Worm (Caenorhabditis elegans) whole organism, L3 larva: ENCODE data around the gene fbxa-48.

Experiments
- ZK546.5 ChIP-seq: sonication (generic microtip); optimal IDR thresholded peaks from 2 replicates; lab custom pipeline; 2017; ENCODE audit warnings: missing biosample characterization, missing genetic modification characterization
- ceh-16 ChIP-seq: sonication (generic microtip); optimal IDR thresholded peaks from 2 replicates; lab custom pipeline; 2017; ENCODE audit warnings: missing biosample characterization, missing genetic modification characterization
- ceh-28 ChIP-seq: fragments of 150-350 bp; optimal IDR thresholded peaks from 2 replicates; lab custom pipeline; 2014; ENCODE audit warnings: missing biosample characterization, missing genetic modification reagents, missing genetic modification characterization
- ceh-82 ChIP-seq: fragments of 150-350 bp; optimal IDR thresholded peaks from 2 replicates; lab custom pipeline; 2014; ENCODE audit warnings: missing biosample characterization, missing genetic modification characterization
- ceh-9 ChIP-seq: sonication (generic microtip); optimal IDR thresholded peaks from 2 replicates; lab custom pipeline; 2018; ENCODE audit warnings: missing biosample characterization, missing genetic modification characterization
- daf-12 ChIP-seq: fragments of 150-350 bp; optimal IDR thresholded peaks from 2 replicates; lab custom pipeline; 2014; ENCODE audit warnings: missing biosample characterization, missing genetic modification reagents, missing genetic modification characterization
- egl-27 ChIP-seq: sonication (generic microtip); optimal IDR thresholded peaks from 4 replicates; lab custom pipeline; 2017; ENCODE audit warnings: missing biosample characterization, missing genetic modification reagents, missing genetic modification characterization
- egl-5 ChIP-seq: fragments of 150-350 bp; optimal IDR thresholded peaks from 2 replicates; lab custom pipeline; 2017; ENCODE audit warnings: missing biosample characterization, missing genetic modification reagents, missing genetic modification characterization, inconsistent platforms
- elt-1 ChIP-seq: fragments of 150-350 bp; optimal IDR thresholded peaks from 2 replicates; lab custom pipeline; 2014; ENCODE audit warnings: missing biosample characterization, missing genetic modification characterization
- elt-2 ChIP-seq: sonication (generic microtip); optimal IDR thresholded peaks from 2 replicates; lab custom pipeline; 2016; ENCODE audit warnings: missing genetic modification reagents, mild to moderate bottlenecking, missing genetic modification characterization, missing compliant biosample characterization
- fkh-10 ChIP-seq: sonication (generic microtip); optimal IDR thresholded peaks from 2 replicates; lab custom pipeline; 2017; ENCODE audit warnings: missing biosample characterization, missing genetic modification reagents, missing genetic modification characterization
- fos-1 ChIP-seq: fragments of 150-350 bp; optimal IDR thresholded peaks from 2 replicates; lab custom pipeline; 2014; ENCODE audit warnings: missing biosample characterization, missing genetic modification characterization
- hmg-11 ChIP-seq: sonication (generic microtip); optimal IDR thresholded peaks from 2 replicates; lab custom pipeline; 2016; ENCODE audit warnings: missing genetic modification characterization, missing compliant biosample characterization
- jun-1 ChIP-seq: fragments of 150-350 bp; optimal IDR thresholded peaks from 2 replicates; lab custom pipeline; 2014; ENCODE audit warnings: missing biosample characterization, missing genetic modification reagents, missing genetic modification characterization
- lin-15B ChIP-seq: fragments of 150-350 bp; optimal IDR thresholded peaks from 2 replicates; lab custom pipeline; 2014; ENCODE audit warnings: missing biosample characterization, missing genetic modification characterization
- lin-39 ChIP-seq: fragments of 150-350 bp; optimal IDR thresholded peaks from 2 replicates; lab custom pipeline; 2018; ENCODE audit warnings: missing biosample characterization, missing genetic modification reagents, missing genetic modification characterization
- lsy-12 ChIP-seq: sonication (generic microtip); optimal IDR thresholded peaks from 2 replicates; lab custom pipeline; 2016; ENCODE audit warnings: mild to moderate bottlenecking, missing genetic modification characterization, missing compliant biosample characterization
- mdl-1 ChIP-seq: fragments of 150-350 bp; optimal IDR thresholded peaks from 2 replicates; lab custom pipeline; 2014; ENCODE audit warnings: missing biosample characterization, missing genetic modification characterization
- mml-1 ChIP-seq: fragments of 150-350 bp; sonication (generic microtip); optimal IDR thresholded peaks from 3 replicates; lab custom pipeline; 2014; ENCODE audit warnings: missing biosample characterization, missing genetic modification characterization
- nfya-1 ChIP-seq: sonication (generic microtip); optimal IDR thresholded peaks from 2 replicates; lab custom pipeline; 2017; ENCODE audit warnings: missing genetic modification characterization, mild to moderate bottlenecking, missing compliant biosample characterization, antibody characterized with exemption, moderate library complexity; ENCODE audit not compliant: insufficient read depth
- nhr-11 ChIP-seq: fragments of 150-350 bp; optimal IDR thresholded peaks from 2 replicates; lab custom pipeline; 2014; ENCODE audit warnings: missing biosample characterization, missing genetic modification characterization
- nhr-12 ChIP-seq: fragments of 150-350 bp; optimal IDR thresholded peaks from 2 replicates; lab custom pipeline; 2014; ENCODE audit warnings: missing biosample characterization, missing genetic modification characterization
- nhr-23 ChIP-seq: fragments of 150-350 bp; optimal IDR thresholded peaks from 2 replicates; lab custom pipeline; 2014; ENCODE audit warnings: missing biosample characterization, missing genetic modification reagents, missing genetic modification characterization
- nhr-237 ChIP-seq: fragments of 150-350 bp; optimal IDR thresholded peaks from 2 replicates; lab custom pipeline; 2014; ENCODE audit warnings: missing biosample characterization, missing genetic modification characterization
- nhr-25 ChIP-seq: sonication (generic microtip); optimal IDR thresholded peaks from 2 replicates; lab custom pipeline; 2017; ENCODE audit warnings: missing biosample characterization, missing genetic modification characterization
- nhr-28 ChIP-seq: fragments of 150-350 bp; optimal IDR thresholded peaks from 2 replicates; lab custom pipeline; 2014; ENCODE audit warnings: missing biosample characterization, missing genetic modification characterization
- nhr-43 ChIP-seq: sonication (generic microtip); optimal IDR thresholded peaks from 2 replicates; lab custom pipeline; 2016; ENCODE audit warnings: mild to moderate bottlenecking, missing genetic modification characterization, missing compliant biosample characterization; ENCODE audit not compliant: poor library complexity, severe bottlenecking
- nhr-67 ChIP-seq: fragments of 150-350 bp; optimal IDR thresholded peaks from 2 replicates; lab custom pipeline; 2014; ENCODE audit warnings: missing biosample characterization, missing genetic modification characterization
- nhr-76 ChIP-seq: fragments of 150-350 bp; sonication (generic microtip); optimal IDR thresholded peaks from 5 replicates; lab custom pipeline; 2014; ENCODE audit warnings: missing biosample characterization, missing genetic modification characterization
- nhr-77 ChIP-seq: fragments of 150-350 bp; optimal IDR thresholded peaks from 2 replicates; lab custom pipeline; 2014; ENCODE audit warnings: missing biosample characterization, missing genetic modification characterization
- pha-4 ChIP-seq: fragments of 150-350 bp; optimal IDR thresholded peaks from 2 replicates; lab custom pipeline; 2014; ENCODE audit warnings: missing biosample characterization, missing genetic modification reagents, missing genetic modification characterization
- pqm-1 ChIP-seq: fragments of 150-350 bp; optimal IDR thresholded peaks from 2 replicates; lab custom pipeline; 2017; ENCODE audit warnings: missing biosample characterization, missing genetic modification characterization, inconsistent platforms
- skn-1 ChIP-seq: fragments of 150-350 bp; optimal IDR thresholded peaks from 2 replicates; lab custom pipeline; 2014; ENCODE audit warnings: missing biosample characterization, missing genetic modification characterization
- snpc-4 ChIP-seq: fragments of 150-350 bp; optimal IDR thresholded peaks from 2 replicates; lab custom pipeline; 2014; ENCODE audit warnings: missing biosample characterization, missing genetic modification characterization
- tbx-2 ChIP-seq: sonication (generic microtip); optimal IDR thresholded peaks from 2 replicates; lab custom pipeline; 2016; ENCODE audit warnings: mild to moderate bottlenecking, missing genetic modification characterization, missing compliant biosample characterization
- unc-39 ChIP-seq: sonication (generic microtip); optimal IDR thresholded peaks from 4 replicates; lab custom pipeline; 2017; ENCODE audit warnings: missing biosample characterization, missing genetic modification characterization
- unc-62 ChIP-seq: fragments of 150-350 bp; sonication (generic microtip); optimal IDR thresholded peaks from 4 replicates; lab custom pipeline; 2014; ENCODE audit warnings: missing biosample characterization, missing genetic modification reagents, missing genetic modification characterization
- ztf-11 ChIP-seq: fragments of 150-350 bp; optimal IDR thresholded peaks from 2 replicates; lab custom pipeline; 2014; ENCODE audit warnings: missing biosample characterization, missing genetic modification characterization

fbxa-48 gene

DNA sequence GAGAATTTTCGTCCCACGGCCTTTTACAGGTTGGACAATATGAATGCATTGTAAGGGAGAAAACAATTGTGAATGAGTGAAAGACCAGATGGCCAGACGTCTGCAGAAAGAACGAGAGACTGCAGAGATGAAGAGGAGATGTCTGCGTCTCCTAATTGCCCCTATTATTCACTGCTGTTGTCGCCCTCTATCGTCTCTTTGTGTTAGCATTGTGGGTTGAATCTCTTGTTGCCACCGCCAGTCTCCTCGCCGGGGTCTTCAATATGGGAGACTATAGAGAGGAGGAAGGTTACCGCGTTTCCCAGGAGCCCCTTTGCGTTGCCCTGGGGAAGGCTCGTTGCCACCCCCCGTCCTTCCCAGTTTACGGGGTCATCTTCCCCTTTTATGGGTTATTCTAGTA, 32.9 kb upstream of the fbxa-48 start, which contains the start of gene Y54F10BM.9:
Y54F10BM.9 (minus strand) TSS at position 61 of the 400 bp plus-strand sequence.
- no peak for TF ChIP-seq tbx-2 (tag; lab: Kevin White, UChicago)
- peak; percentile 63 for TF ChIP-seq hmg-11 (tag; lab: Kevin White, UChicago)
- TF ChIP-seq nhr-28 = no peak
- TF ChIP-seq mml-1 (tag; lab: Kevin White, UChicago) = no peak
- TF ChIP-seq ceh-9 (tag; lab: Kevin White, UChicago) = no peak
- peak; percentile 19 for TF ChIP-seq ceh-28 (tag; lab: Kevin White, UChicago)
- TF ChIP-seq nhr-76 = no peak
- TF ChIP-seq egl-27 (tag; lab: Kevin White, UChicago) = no peak
- TF ChIP-seq pha-4 (tag; lab: Kevin White, UChicago) = peak; percentile 61
- no peak for TF ChIP-seq nhr-11 (tag; lab: Kevin White, UChicago)
- TF ChIP-seq egl-5 (tag; lab: Kevin White, UChicago) = no peak
- no peak for TF ChIP-seq unc-62 (GFP tag; lab: Kevin White, UChicago)
- no peak for TF ChIP-seq lin-39 (tag; lab: Kevin White, UChicago)
- no peak for TF ChIP-seq ztf-11 (tag; lab: Kevin White, UChicago)
- TF ChIP-seq elt-1 (tag; lab: Kevin White, UChicago) = no peak
- no peak for TF ChIP-seq skn-1 (tag; lab: Kevin White, UChicago)
- TF ChIP-seq ZK546.5 (tag; lab: Kevin White, UChicago) = no peak
- no peak for TF ChIP-seq fkh-10
- no peak for TF ChIP-seq nhr-77 (tag; lab: Kevin White, UChicago)
- TF ChIP-seq nhr-237 = no peak
- TF ChIP-seq daf-12 (tag; lab: Kevin White, UChicago) = no peak
- TF ChIP-seq nhr-67 (tag; lab: Kevin White, UChicago) = no peak
- no peak for TF ChIP-seq ceh-16 (tag; lab: Kevin White, UChicago)
- no peak for TF ChIP-seq unc-39 (tag; lab: Kevin White, UChicago)
- TF ChIP-seq jun-1 (tag; lab: Kevin White, UChicago) = no peak
- TF ChIP-seq nhr-25 (tag; lab: Kevin White, UChicago) = peak; percentile 3
- no peak for TF ChIP-seq mdl-1 (tag; lab: Kevin White, UChicago)
- TF ChIP-seq nfya-1 (tag; lab: Kevin White, UChicago) = peak; percentile 56
- no peak for TF ChIP-seq snpc-4 (tag; lab: Kevin White, UChicago)
- no peak for TF ChIP-seq fos-1 (tag; lab: Kevin White, UChicago)
- TF ChIP-seq nhr-12 (tag; lab: Kevin White, UChicago) = no peak
- no peak for TF ChIP-seq ceh-82
- no peak for TF ChIP-seq nhr-43 (tag; lab: Kevin White, UChicago)
- no peak for TF ChIP-seq elt-2 (tag; lab: Kevin White, UChicago)
- no peak for TF ChIP-seq pqm-1 (tag; lab: Kevin White, UChicago)

DNA sequence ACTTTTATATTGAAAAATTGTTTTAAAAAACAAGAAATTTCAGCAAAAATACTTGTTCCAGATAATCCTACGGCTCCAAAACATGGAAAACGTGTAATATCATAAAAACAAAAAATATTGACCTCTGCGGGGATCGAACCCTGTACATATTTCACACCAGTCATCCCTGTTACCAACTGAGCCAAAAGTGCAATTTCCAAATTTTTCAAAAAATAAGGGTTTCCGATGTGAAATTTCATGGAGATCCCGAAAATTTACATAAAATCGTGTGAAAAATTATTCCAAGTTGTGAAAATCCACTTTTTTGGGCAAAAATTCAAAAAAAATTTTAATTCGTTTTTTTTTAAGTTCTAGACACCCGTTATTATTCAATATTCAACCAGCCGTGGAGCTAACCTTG, 32.2 kb upstream of the fbxa-48 start:
- TF ChIP-seq egl-5 (tag; lab: Kevin White, UChicago) (no peak), jun-1 (tag; lab: Kevin White, UChicago) (no peak), snpc-4 (tag; lab: Kevin White, UChicago) (no peak), lin-15B (tag; lab: Kevin White, UChicago) (no peak), fos-1 (tag; lab: Kevin White, UChicago) (no peak), ceh-16 (tag; lab: Kevin White, UChicago) (no peak), nhr-25 (tag; lab: Kevin White, UChicago) (no peak), pha-4 (tag; lab: Kevin White, UChicago) (no peak), nhr-76 (no peak), ZK546.5 (tag; lab: Kevin White, UChicago) (no peak), lin-39 (tag; lab: Kevin White, UChicago) (no peak), nhr-23 (no peak), lsy-12 (tag; lab: Kevin White, UChicago) (no peak)

DNA sequence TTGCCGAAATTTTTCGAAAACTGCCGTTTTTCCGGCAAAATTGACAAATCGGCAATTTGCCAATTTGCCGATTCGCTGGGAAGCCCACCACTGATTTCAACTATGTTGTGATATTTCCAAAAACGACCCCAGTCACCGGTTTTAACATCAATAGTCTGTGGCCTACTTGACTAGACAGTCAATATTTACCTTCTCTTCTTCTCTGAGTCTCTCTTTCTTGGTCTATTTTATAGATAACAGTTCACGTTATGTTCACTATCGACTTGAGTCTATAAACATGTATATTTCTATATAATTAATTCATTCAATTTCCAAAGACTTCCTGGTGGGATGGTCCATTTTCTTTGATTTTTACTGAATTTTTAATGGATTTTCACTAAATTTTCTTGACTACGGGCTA, 22.8 kb upstream of the fbxa-48 start:
- no peak for TF ChIP-seq nhr-237
- TF ChIP-seq elt-2 (tag; lab: Kevin White, UChicago) = peak; percentile 64
- TF ChIP-seq nhr-28 = no peak
- TF ChIP-seq pha-4 (tag; lab: Kevin White, UChicago) = peak; percentile 99
- peak; percentile 69 for TF ChIP-seq pqm-1 (tag; lab: Kevin White, UChicago)
